Worm (Caenorhabditis elegans) whole organism, late embryonic: Measurements from ENCODE around the gene fbxl-5.

Source experiments
- ama-1 ChIP-seq: fragments of 150-350 bp; optimal IDR thresholded peaks from 2 replicates; lab custom pipeline; 2014
- dve-1 ChIP-seq: sonication (generic microtip); optimal IDR thresholded peaks from 2 replicates; lab custom pipeline; 2017; ENCODE audit warnings: antibody characterized with exemption, mild to moderate bottlenecking, missing genetic modification characterization, missing compliant biosample characterization
- hlh-30 ChIP-seq: sonication (generic microtip); optimal IDR thresholded peaks from 2 replicates; lab custom pipeline; 2017; ENCODE audit warnings: antibody characterized with exemption, missing genetic modification characterization, missing compliant biosample characterization; ENCODE audit not compliant: insufficient read depth
- hlh-6 ChIP-seq: sonication (generic microtip); optimal IDR thresholded peaks from 2 replicates; lab custom pipeline; 2016; ENCODE audit warnings: missing genotype, missing genetic modification characterization, missing compliant biosample characterization
- nhr-232 ChIP-seq: sonication (generic microtip); optimal IDR thresholded peaks from 2 replicates; lab custom pipeline; 2016; ENCODE audit warnings: missing genetic modification characterization, missing compliant biosample characterization
- npax-4 ChIP-seq: sonication (generic microtip); optimal IDR thresholded peaks from 2 replicates; lab custom pipeline; 2016; ENCODE audit warnings: missing genetic modification characterization, missing compliant biosample characterization
- pag-3 ChIP-seq: sonication (generic microtip); optimal IDR thresholded peaks from 2 replicates; lab custom pipeline; 2016; ENCODE audit warnings: missing compliant biosample characterization, missing genetic modification characterization, borderline replicate concordance
- pha-2 ChIP-seq: sonication (generic microtip); optimal IDR thresholded peaks from 2 replicates; lab custom pipeline; 2017; ENCODE audit warnings: mild to moderate bottlenecking, missing genetic modification characterization, missing compliant biosample characterization
- pha-4 ChIP-seq: fragments of 150-350 bp; optimal IDR thresholded peaks from 2 replicates; lab custom pipeline; 2018; ENCODE audit warnings: missing biosample characterization, missing genetic modification reagents, missing genetic modification characterization
- pqm-1 ChIP-seq: sonication (generic microtip); optimal IDR thresholded peaks from 2 replicates; lab custom pipeline; 2016; ENCODE audit warnings: missing genetic modification characterization, missing compliant biosample characterization
- pros-1 ChIP-seq: fragments of 150-350 bp; optimal IDR thresholded peaks from 2 replicates; lab custom pipeline; 2014; ENCODE audit warnings: missing biosample characterization, missing genetic modification reagents, missing genetic modification characterization
- syd-9 ChIP-seq: sonication (generic microtip); optimal IDR thresholded peaks from 2 replicates; lab custom pipeline; 2016; ENCODE audit warnings: mild to moderate bottlenecking, missing genetic modification characterization, moderate library complexity, missing compliant biosample characterization
- tbx-7 ChIP-seq: sonication (generic microtip); optimal IDR thresholded peaks from 2 replicates; lab custom pipeline; 2016; ENCODE audit warnings: missing genotype, missing genetic modification characterization, missing compliant biosample characterization
- unc-3 ChIP-seq, 2 experiments: fragments of 200-800 bp in 1 of 2; sonication (Bioruptor generic) in 1 of 2; sonication (generic microtip) in 1 of 2; conservative IDR thresholded peaks in 1 of 2; optimal IDR thresholded peaks in 1 of 2; 2 replicates each; pipeline versions ENCODE4 v1.3.6 to Lab custom; 2016 to 2022; ENCODE audit warnings: missing compliant biosample characterization in 2 of 2, missing genetic modification characterization in 2 of 2, missing genetic modification reagents in 1 of 2

DNA sequence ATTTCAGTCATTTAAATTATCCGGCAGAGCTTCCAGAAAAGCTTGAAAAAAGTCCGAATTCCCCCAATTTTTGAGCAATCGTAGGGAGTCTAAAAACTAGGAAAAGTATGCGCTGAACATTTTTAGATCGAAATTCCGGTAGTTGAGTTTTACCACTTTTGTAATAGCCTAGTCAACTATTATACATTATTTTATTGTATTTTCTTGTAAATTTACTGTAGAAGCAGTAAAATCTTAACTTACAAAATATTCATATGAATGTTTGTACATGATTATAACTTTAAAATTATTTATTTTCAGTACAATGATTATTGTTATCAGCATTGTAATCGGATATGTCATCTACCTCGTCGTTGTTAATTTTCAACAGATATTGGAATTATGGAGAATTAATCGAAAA is 38.8 kb downstream of the fbxl-5 start, which contains the start of gene cyp-32A1:
- TF ChIP-seq nhr-232 (tag; lab: Kevin White, UChicago) (no peak), pag-3 (no peak), npax-4 (tag; lab: Kevin White, UChicago) (no peak), pha-4 (tag; lab: Kevin White, UChicago) (no peak), pros-1 (no peak), pqm-1 (tag; lab: Kevin White, UChicago) (no peak), unc-3 (GFP tag; conservative IDR thresholded peaks at IDR 0.05; lab: Robert Waterston, UW) (no peak), unc-3 (tag; optimal IDR thresholded peaks at IDR 0.05; lab: Kevin White, UChicago) (no peak), hlh-30 (no peak), tbx-7 (no peak), dve-1 (tag; lab: Kevin White, UChicago) (no peak), hlh-6 (tag; lab: Kevin White, UChicago) (no peak), ama-1 (no peak), pha-2 (tag; lab: Kevin White, UChicago) (no peak), syd-9 (tag; lab: Kevin White, UChicago) (no peak)
